Worm (Caenorhabditis elegans) whole organism, L4/young adult: Measurements from ENCODE around the gene R07B1.7.
A peak's percentile ranks its signal among the peaks of the same experiment; 100 is the strongest.

ENCODE experiments used
- W03F9.2 ChIP-seq: fragments of 150-350 bp; optimal IDR thresholded peaks from 2 replicates; lab custom pipeline; 2014; ENCODE audit warnings: missing biosample characterization, missing genetic modification characterization
- dao-5 ChIP-seq: sonication (generic microtip); optimal IDR thresholded peaks from 2 replicates; lab custom pipeline; 2016; ENCODE audit warnings: missing genotype, missing genetic modification characterization, moderate library complexity, missing compliant biosample characterization
- him-1 ChIP-seq: sonication (generic microtip); optimal IDR thresholded peaks from 2 replicates; lab custom pipeline; 2016; ENCODE audit warnings: missing genotype, missing genetic modification reagents, missing genetic modification characterization, missing compliant biosample characterization

The R07B1.7 gene

ce11 chrX:9868820-9869219, at the start of gene R07B1.7:
TSS of gene R07B1.7 (plus strand) at chrX:9869120.
- TF ChIP-seq dao-5 (tag; lab: Kevin White, UChicago) (no peak), him-1 (no peak), W03F9.2 (tag; lab: Kevin White, UChicago) (no peak)

- TF ChIP-seq dao-5 (tag; lab: Kevin White, UChicago) (no peak), him-1 (no peak), W03F9.2 (tag; lab: Kevin White, UChicago) (no peak)
Measured at ce11 chrX:9822173-9822572, 46.7 kb upstream of the R07B1.7 start, which contains the start of gene dpy-22. TSS of gene dpy-22 (minus strand) at chrX:9822273.

ce11 chrX:9822606-9823264, 46.2 kb upstream of the R07B1.7 start:
- TF ChIP-seq him-1 (no peak), W03F9.2 (tag; lab: Kevin White, UChicago) (no peak), dao-5 (tag; lab: Kevin White, UChicago) (peak; percentile 14)

ce11 chrX:9831215-9831614, 37.7 kb upstream of the R07B1.7 start, which contains the start of gene rrc-1:
TSS of gene rrc-1 (minus strand) at chrX:9831288.
- TF ChIP-seq W03F9.2 (tag; lab: Kevin White, UChicago) (no peak), dao-5 (tag; lab: Kevin White, UChicago) (no peak), him-1 (no peak)

ce11 chrX:9832370-9832769, 36.5 kb upstream of the R07B1.7 start:
- TF ChIP-seq W03F9.2 (tag; lab: Kevin White, UChicago) (no peak), him-1 (no peak), dao-5 (tag; lab: Kevin White, UChicago) (no peak)

ce11 chrX:9837989-9838541, 30.9 kb upstream of the R07B1.7 start, which contains the start of gene ipla-2:
TSS of gene ipla-2 (minus strand) at chrX:9838039.
- peak; percentile 72 for TF ChIP-seq W03F9.2 (tag; lab: Kevin White, UChicago)
- no peak for TF ChIP-seq dao-5 (tag; lab: Kevin White, UChicago)
- no peak for TF ChIP-seq him-1

- no peak for TF ChIP-seq him-1
- TF ChIP-seq W03F9.2 (tag; lab: Kevin White, UChicago): no peak
- no peak for TF ChIP-seq dao-5 (tag; lab: Kevin White, UChicago)
Measured at ce11 chrX:9840864-9841263, 28.1 kb upstream of the R07B1.7 start.

- TF ChIP-seq him-1 (no peak), dao-5 (tag; lab: Kevin White, UChicago) (no peak), W03F9.2 (tag; lab: Kevin White, UChicago) (no peak)
Measured at ce11 chrX:9842102-9842501, 26.8 kb upstream of the R07B1.7 start.

ce11 chrX:9843568-9843967, 25.4 kb upstream of the R07B1.7 start:
- TF ChIP-seq W03F9.2 (tag; lab: Kevin White, UChicago): no peak
- TF ChIP-seq dao-5 (tag; lab: Kevin White, UChicago): no peak
- no peak for TF ChIP-seq him-1

- TF ChIP-seq dao-5 (tag; lab: Kevin White, UChicago) (no peak), W03F9.2 (tag; lab: Kevin White, UChicago) (no peak), him-1 (no peak)
Measured at ce11 chrX:9845916-9846315, 23.0 kb upstream of the R07B1.7 start.

- TF ChIP-seq dao-5 (tag; lab: Kevin White, UChicago) (no peak), W03F9.2 (tag; lab: Kevin White, UChicago) (no peak), him-1 (no peak)
Measured at ce11 chrX:9846975-9847374, 21.9 kb upstream of the R07B1.7 start, which contains the start of gene vab-15. TSS of gene vab-15 (plus strand) at chrX:9847275.

ce11 chrX:9848214-9848789, 20.6 kb upstream of the R07B1.7 start:
- no peak for TF ChIP-seq dao-5 (tag; lab: Kevin White, UChicago)
- no peak for TF ChIP-seq W03F9.2 (tag; lab: Kevin White, UChicago)
- no peak for TF ChIP-seq him-1

ce11 chrX:9850258-9850657, 18.7 kb upstream of the R07B1.7 start, which contains the start of gene lec-8:
TSS of gene lec-8 (plus strand) at chrX:9850571.
- TF ChIP-seq dao-5 (tag; lab: Kevin White, UChicago): no peak
- no peak for TF ChIP-seq him-1
- TF ChIP-seq W03F9.2 (tag; lab: Kevin White, UChicago): no peak

ce11 chrX:9851745-9852330, 17.1 kb upstream of the R07B1.7 start, which contains the start of gene lec-7:
TSS of gene lec-7 (plus strand) at chrX:9852041.
- TF ChIP-seq W03F9.2 (tag; lab: Kevin White, UChicago): no peak
- no peak for TF ChIP-seq dao-5 (tag; lab: Kevin White, UChicago)
- no peak for TF ChIP-seq him-1
